Worm (Caenorhabditis elegans) whole organism, L4 larva: Measurements from ENCODE around the gene ckb-3.

ENCODE experiments used
- R02D3.7 ChIP-seq: fragments of 150-350 bp; sonication (generic microtip); optimal IDR thresholded peaks from 3 replicates; lab custom pipeline; 2014; ENCODE audit warnings: missing biosample characterization, missing genetic modification characterization
- ama-1 ChIP-seq: fragments of 150-350 bp; optimal IDR thresholded peaks from 2 replicates; lab custom pipeline; 2014; ENCODE audit warnings: inconsistent platforms, mixed read lengths
- ceh-82 ChIP-seq: sonication (generic microtip); optimal IDR thresholded peaks from 2 replicates; lab custom pipeline; 2017; ENCODE audit warnings: missing biosample characterization, missing genetic modification characterization
- daf-16 ChIP-seq, 3 experiments: sonication (generic microtip); optimal IDR thresholded peaks; 2 replicates each; lab custom pipeline; 2016 to 2017; ENCODE audit warnings: missing genetic modification characterization in 3 of 3, missing genetic modification reagents in 3 of 3, mild to moderate bottlenecking in 2 of 3, missing compliant biosample characterization in 2 of 3, missing biosample characterization in 1 of 3, moderate library complexity in 1 of 3
- egl-27 ChIP-seq: sonication (generic microtip); optimal IDR thresholded peaks from 3 replicates; lab custom pipeline; 2017; ENCODE audit warnings: missing biosample characterization, missing genetic modification reagents, missing genetic modification characterization
- egl-43 ChIP-seq: fragments of 200-800 bp; sonication (Bioruptor generic); IDR thresholded peaks from 2 replicates; pipeline ENCODE4 v1.3.6; 2022; ENCODE audit warnings: missing genetic modification reagents, missing genetic modification characterization, missing compliant biosample characterization
- hmg-1.1 ChIP-seq: fragments of 200-800 bp; sonication (Bioruptor generic); IDR thresholded peaks from 2 replicates; pipeline ENCODE4 v1.3.6; 2022; ENCODE audit warnings: missing genetic modification reagents, missing genetic modification characterization, missing compliant biosample characterization
- nhr-11 ChIP-seq: fragments of 150-350 bp; optimal IDR thresholded peaks from 2 replicates; lab custom pipeline; 2014; ENCODE audit warnings: missing biosample characterization, missing genetic modification characterization
- nhr-237 ChIP-seq: sonication (generic microtip); optimal IDR thresholded peaks from 2 replicates; lab custom pipeline; 2017; ENCODE audit warnings: missing biosample characterization, missing genetic modification characterization
- nhr-6 ChIP-seq: fragments of 150-350 bp; optimal IDR thresholded peaks from 2 replicates; lab custom pipeline; 2014; ENCODE audit warnings: missing biosample characterization, missing genetic modification characterization
- saeg-2 ChIP-seq: fragments of 200-800 bp; sonication (Bioruptor generic); IDR thresholded peaks from 2 replicates; pipeline ENCODE4 v1.3.6; 2022; ENCODE audit warnings: missing genetic modification reagents, missing genetic modification characterization, missing compliant biosample characterization
- zip-11 ChIP-seq: fragments of 200-800 bp; sonication (Bioruptor generic); IDR thresholded peaks from 2 replicates; pipeline ENCODE4 v1.3.6; 2022; ENCODE audit warnings: missing genetic modification characterization, missing compliant biosample characterization
- zip-2 ChIP-seq: fragments of 150-350 bp; optimal IDR thresholded peaks from 2 replicates; lab custom pipeline; 2014; ENCODE audit warnings: missing biosample characterization, missing genetic modification characterization

DNA sequence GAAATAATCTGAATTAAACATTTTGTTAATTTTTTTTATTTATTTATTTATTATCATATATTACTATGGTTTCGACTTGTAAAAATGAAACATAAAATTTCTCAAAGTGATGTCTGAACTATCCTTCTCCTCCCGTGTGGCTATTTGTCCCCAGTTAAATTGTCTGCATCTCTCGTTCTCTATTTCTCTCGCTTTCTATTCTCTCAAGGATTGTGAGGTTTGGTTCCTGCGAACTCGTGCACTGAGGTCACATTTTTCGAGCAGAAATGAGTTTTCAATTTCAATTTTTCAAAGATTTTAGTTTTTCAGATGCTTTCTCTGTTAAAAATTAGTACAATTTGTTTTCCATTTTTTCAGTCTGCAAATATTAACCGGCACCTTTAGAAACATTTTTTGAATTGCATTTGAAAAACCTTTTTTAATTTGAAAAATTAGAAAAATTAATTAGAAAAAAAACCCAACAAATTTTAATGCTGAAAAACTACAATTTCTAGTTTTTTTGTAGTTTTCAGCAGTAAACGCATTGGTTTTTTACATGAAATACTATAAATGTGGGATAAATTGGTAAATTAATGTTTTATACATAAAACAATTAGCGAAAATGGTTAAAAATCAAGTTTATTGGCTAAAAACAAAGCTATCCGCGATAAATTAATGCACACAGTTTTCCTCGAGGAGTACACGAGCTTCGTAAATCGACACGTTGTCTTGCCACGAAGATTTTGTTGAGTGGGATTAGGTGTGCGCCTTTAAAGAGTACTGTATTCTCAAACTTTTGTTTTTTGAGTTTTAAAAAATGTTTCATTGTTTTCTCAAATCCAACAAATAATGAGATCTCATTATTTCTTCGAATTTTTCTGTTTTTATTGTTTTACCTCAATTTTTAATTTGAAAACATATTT, 41.7 kb downstream of the ckb-3 start:
- TF ChIP-seq egl-43 (GFP tag; lab: Robert Waterston, UW), result no peak
- no peak for TF ChIP-seq egl-27 (tag; lab: Kevin White, UChicago)
- TF ChIP-seq daf-16 (GFP tag; optimal IDR thresholded peaks at IDR 0.05; lab: Kevin White, UChicago), result no peak
- TF ChIP-seq daf-16 (tag; optimal IDR thresholded peaks at IDR 0.05; lab: Kevin White, UChicago), result peak; percentile 25
- no peak for TF ChIP-seq nhr-6
- peak; percentile 46 for TF ChIP-seq R02D3.7 (tag; lab: Kevin White, UChicago)
- no peak for TF ChIP-seq saeg-2 (GFP tag; lab: Robert Waterston, UW)
- TF ChIP-seq nhr-11, result no peak
- no peak for TF ChIP-seq zip-2
- no peak for TF ChIP-seq ama-1 (lab: Kevin White, UChicago)
- no peak for TF ChIP-seq zip-11 (GFP tag; lab: Robert Waterston, UW)
- no peak for TF ChIP-seq ceh-82
- no peak for TF ChIP-seq nhr-237
- 0 out of 2 replicates have a peak, but pooled peaks have one; percentile 13 for TF ChIP-seq hmg-1.1 (GFP tag; lab: Robert Waterston, UW)
